Fruit fly (Drosophila melanogaster) whole organism, prepupa: Measurements from ENCODE around the gene emc.

Experiments
- CG10631 ChIP-seq: fragments of 200-800 bp; sonication (Bioruptor generic); optimal IDR thresholded peaks from 2 replicates; lab custom pipeline; 2016; ENCODE audit warnings: missing biosample characterization, missing genetic modification characterization
- CG16779 ChIP-seq: fragments of 200-800 bp; sonication (Bioruptor generic); optimal IDR thresholded peaks from 3 replicates; lab custom pipeline; 2017; ENCODE audit warnings: missing biosample characterization, mild to moderate bottlenecking, missing genetic modification characterization
- CG3919 ChIP-seq: fragments of 200-800 bp; sonication (Bioruptor generic); optimal IDR thresholded peaks from 3 replicates; lab custom pipeline; 2016; ENCODE audit warnings: missing biosample characterization, missing genetic modification characterization
- CG6792 ChIP-seq: fragments of 200-800 bp; sonication (Bioruptor generic); optimal IDR thresholded peaks from 3 replicates; lab custom pipeline; 2016; ENCODE audit warnings: missing biosample characterization, missing genetic modification characterization
- Eip78C ChIP-seq: fragments of 200-800 bp; sonication (Bioruptor generic); peaks from one replicate; lab custom pipeline; 2016; ENCODE audit warnings: missing biosample characterization, missing genetic modification characterization
- Hr39 ChIP-seq: fragments of 200-800 bp; sonication (Bioruptor generic); optimal IDR thresholded peaks from 2 replicates; lab custom pipeline; 2016; ENCODE audit warnings: missing biosample characterization, missing genetic modification characterization
- OdsH ChIP-seq: fragments of 200-800 bp; sonication (Bioruptor generic); optimal IDR thresholded peaks from 3 replicates; lab custom pipeline; 2016; ENCODE audit warnings: missing biosample characterization, missing genetic modification characterization
- Smox ChIP-seq: fragments of 200-800 bp; sonication (Bioruptor generic); optimal IDR thresholded peaks from 3 replicates; lab custom pipeline; 2016; ENCODE audit warnings: missing biosample characterization, missing genetic modification characterization
- topi ChIP-seq: fragments of 200-800 bp; sonication (Bioruptor generic); optimal IDR thresholded peaks from 3 replicates; lab custom pipeline; 2016; ENCODE audit warnings: missing biosample characterization, missing genetic modification characterization

- TF ChIP-seq Smox (GFP tag; lab: Kevin White, UChicago) (no peak), Eip78C (GFP tag; lab: Kevin White, UChicago) (no peak), topi (GFP tag; lab: Kevin White, UChicago) (no peak), Hr39 (no peak), OdsH (no peak), CG16779 (no peak), CG10631 (no peak), CG6792 (no peak), CG3919 (GFP tag; lab: Kevin White, UChicago) (no peak)
Observed at dm6 chr3L:786835-787234, 37.6 kb downstream of the emc start.
